Worm (Caenorhabditis elegans) whole organism, mixed stage, embryonic: Measurements from ENCODE around the gene F38B6.3.

ENCODE experiments used
- M03D4.4 ChIP-seq: sonication (generic microtip); optimal IDR thresholded peaks from 2 replicates; lab custom pipeline; 2017; ENCODE audit warnings: mild to moderate bottlenecking, missing genetic modification characterization, missing compliant biosample characterization
- bed-3 ChIP-seq: fragments of 200-800 bp; sonication (Bioruptor generic); optimal IDR thresholded peaks from 3 replicates; lab custom pipeline; 2018; ENCODE audit warnings: mild to moderate bottlenecking, missing genetic modification characterization, moderate library complexity, missing compliant biosample characterization
- blmp-1 ChIP-seq: fragments of 150-350 bp; optimal IDR thresholded peaks from 2 replicates; lab custom pipeline; 2014; ENCODE audit warnings: missing biosample characterization, missing genetic modification characterization
- ceh-39 ChIP-seq: fragments of 150-350 bp; optimal IDR thresholded peaks from 2 replicates; lab custom pipeline; 2014; ENCODE audit warnings: missing biosample characterization, missing genetic modification characterization
- ceh-43 ChIP-seq: fragments of 200-800 bp; sonication (Bioruptor generic); optimal IDR thresholded peaks from 2 replicates; lab custom pipeline; 2018; ENCODE audit warnings: mild to moderate bottlenecking, missing genetic modification characterization, moderate library complexity, missing compliant biosample characterization
- ceh-83 ChIP-seq: fragments of 200-800 bp; sonication (Bioruptor generic); optimal IDR thresholded peaks from 2 replicates; lab custom pipeline; 2018; ENCODE audit warnings: mild to moderate bottlenecking, missing genetic modification characterization, missing compliant biosample characterization
- ces-1 ChIP-seq: fragments of 150-350 bp; optimal IDR thresholded peaks from 2 replicates; lab custom pipeline; 2014; ENCODE audit warnings: missing biosample characterization, missing genetic modification reagents, missing genetic modification characterization
- cnd-1 ChIP-seq: fragments of 200-800 bp; sonication (Bioruptor generic); optimal IDR thresholded peaks from 2 replicates; lab custom pipeline; 2018; ENCODE audit warnings: mild to moderate bottlenecking, missing genetic modification characterization, missing compliant biosample characterization
- drap-1 ChIP-seq: fragments of 200-800 bp; sonication (Bioruptor generic); optimal IDR thresholded peaks from 3 replicates; lab custom pipeline; 2018; ENCODE audit warnings: mild to moderate bottlenecking, missing genetic modification characterization, missing compliant biosample characterization
- elt-3 ChIP-seq: fragments of 150-350 bp; optimal IDR thresholded peaks from 2 replicates; lab custom pipeline; 2014; ENCODE audit warnings: missing biosample characterization, missing genetic modification characterization
- flh-1 ChIP-seq: fragments of 200-800 bp; sonication (Bioruptor generic); optimal IDR thresholded peaks from 2 replicates; lab custom pipeline; 2018; ENCODE audit warnings: mild to moderate bottlenecking, missing genetic modification characterization, moderate library complexity, missing compliant biosample characterization
- ham-2 ChIP-seq: fragments of 200-800 bp; sonication (Bioruptor generic); optimal IDR thresholded peaks from 2 replicates; lab custom pipeline; 2018; ENCODE audit warnings: mild to moderate bottlenecking, missing genetic modification characterization, missing compliant biosample characterization
- lin-13 ChIP-seq: fragments of 150-350 bp; optimal IDR thresholded peaks from 2 replicates; lab custom pipeline; 2014; ENCODE audit warnings: missing biosample characterization, missing genetic modification characterization
- lin-32 ChIP-seq: fragments of 200-800 bp; sonication (Bioruptor generic); optimal IDR thresholded peaks from 2 replicates; lab custom pipeline; 2018; ENCODE audit warnings: mild to moderate bottlenecking, missing genetic modification characterization, missing compliant biosample characterization
- lsy-2 ChIP-seq: fragments of 150-350 bp; optimal IDR thresholded peaks from 2 replicates; lab custom pipeline; 2014; ENCODE audit warnings: missing biosample characterization, missing genetic modification characterization
- mab-5 ChIP-seq: fragments of 150-350 bp; optimal IDR thresholded peaks from 2 replicates; lab custom pipeline; 2014; ENCODE audit warnings: missing biosample characterization, missing genetic modification characterization
- mls-2 ChIP-seq: sonication (generic microtip); optimal IDR thresholded peaks from 2 replicates; lab custom pipeline; 2016; ENCODE audit warnings: mild to moderate bottlenecking, missing genetic modification characterization, moderate library complexity, missing compliant biosample characterization
- nhr-12 ChIP-seq: fragments of 150-350 bp; optimal IDR thresholded peaks from 2 replicates; lab custom pipeline; 2014; ENCODE audit warnings: missing biosample characterization, missing genetic modification characterization
- nhr-2 ChIP-seq: fragments of 150-350 bp; optimal IDR thresholded peaks from 2 replicates; lab custom pipeline; 2014; ENCODE audit warnings: missing biosample characterization, missing genetic modification characterization
- nhr-237 ChIP-seq: fragments of 150-350 bp; optimal IDR thresholded peaks from 2 replicates; lab custom pipeline; 2014; ENCODE audit warnings: missing biosample characterization, missing genetic modification characterization
- nhr-28 ChIP-seq: fragments of 150-350 bp; optimal IDR thresholded peaks from 2 replicates; lab custom pipeline; 2014; ENCODE audit warnings: missing biosample characterization, missing genetic modification characterization
- nhr-76 ChIP-seq: sonication (generic microtip); optimal IDR thresholded peaks from 2 replicates; lab custom pipeline; 2017; ENCODE audit warnings: missing biosample characterization, missing genetic modification characterization
- pha-4 ChIP-seq: fragments of 150-350 bp; optimal IDR thresholded peaks from 2 replicates; lab custom pipeline; 2018; ENCODE audit warnings: missing biosample characterization, missing genetic modification reagents, missing genetic modification characterization
- sem-2 ChIP-seq: fragments of 200-800 bp; sonication (Bioruptor generic); optimal IDR thresholded peaks from 2 replicates; lab custom pipeline; 2018; ENCODE audit warnings: mild to moderate bottlenecking, missing genetic modification characterization, missing compliant biosample characterization
- snpc-4 ChIP-seq: fragments of 150-350 bp; optimal IDR thresholded peaks from 2 replicates; lab custom pipeline; 2014; ENCODE audit warnings: missing biosample characterization, missing genetic modification characterization
- sptf-1 ChIP-seq: sonication (generic microtip); optimal IDR thresholded peaks from 2 replicates; lab custom pipeline; 2017; ENCODE audit warnings: mild to moderate bottlenecking, missing genetic modification characterization, moderate library complexity, missing compliant biosample characterization
- tbx-8 ChIP-seq: fragments of 200-800 bp; sonication (Bioruptor generic); optimal IDR thresholded peaks from 2 replicates; lab custom pipeline; 2018; ENCODE audit warnings: mild to moderate bottlenecking, missing genetic modification characterization, moderate library complexity, missing compliant biosample characterization
- unc-120 ChIP-seq: sonication (generic microtip); optimal IDR thresholded peaks from 2 replicates; lab custom pipeline; 2017; ENCODE audit warnings: missing genetic modification characterization, missing compliant biosample characterization; ENCODE audit not compliant: poor library complexity, severe bottlenecking
- unc-39 ChIP-seq: fragments of 150-350 bp; optimal IDR thresholded peaks from 2 replicates; lab custom pipeline; 2014; ENCODE audit warnings: missing biosample characterization, missing genetic modification characterization
- unc-62 ChIP-seq: fragments of 150-350 bp; optimal IDR thresholded peaks from 2 replicates; lab custom pipeline; 2014; ENCODE audit warnings: missing biosample characterization, missing genetic modification reagents, missing genetic modification characterization
- zip-8 ChIP-seq: fragments of 150-350 bp; optimal IDR thresholded peaks from 2 replicates; lab custom pipeline; 2014; ENCODE audit warnings: missing biosample characterization, missing genetic modification characterization
- ztf-11 ChIP-seq: fragments of 150-350 bp; optimal IDR thresholded peaks from 2 replicates; lab custom pipeline; 2014; ENCODE audit warnings: missing biosample characterization, missing genetic modification characterization

Gene F38B6.3

ce11 chrX:6693331-6693730 lies at the start of gene F38B6.3:
F38B6.3 (plus strand) TSS chrX:6693631.
- TF ChIP-seq sem-2 (GFP tag; lab: Kevin White, UChicago) (no peak), mls-2 (tag; lab: Kevin White, UChicago) (no peak), bed-3 (GFP tag; lab: Kevin White, UChicago) (no peak), ceh-43 (GFP tag; lab: Kevin White, UChicago) (no peak), tbx-8 (no peak), elt-3 (tag; lab: Kevin White, UChicago) (no peak), unc-120 (no peak), snpc-4 (tag; lab: Kevin White, UChicago) (no peak), cnd-1 (tag; lab: Kevin White, UChicago) (no peak)

- TF ChIP-seq unc-62: no peak
- no peak for TF ChIP-seq nhr-2 (tag; lab: Kevin White, UChicago)
- TF ChIP-seq bed-3 (GFP tag; lab: Kevin White, UChicago): no peak
- TF ChIP-seq elt-3 (tag; lab: Kevin White, UChicago): no peak
- no peak for TF ChIP-seq nhr-12 (tag; lab: Kevin White, UChicago)
- TF ChIP-seq unc-39 (tag; lab: Kevin White, UChicago): no peak
- no peak for TF ChIP-seq pha-4 (tag; lab: Kevin White, UChicago)
- no peak for TF ChIP-seq M03D4.4 (tag; lab: Kevin White, UChicago)
- no peak for TF ChIP-seq sptf-1 (tag; lab: Kevin White, UChicago)
- TF ChIP-seq ceh-83 (GFP tag; lab: Kevin White, UChicago): no peak
- no peak for TF ChIP-seq mls-2 (tag; lab: Kevin White, UChicago)
- TF ChIP-seq, all 35 proteins: peak for 0
Observed at ce11 chrX:6644971-6645704, 48.3 kb upstream of the F38B6.3 start, which contains the start of gene C56E10.3. C56E10.3 (plus strand) TSS chrX:6645654.

- TF ChIP-seq nhr-76 (tag; lab: Kevin White, UChicago): no peak
- TF ChIP-seq lsy-2 (tag; lab: Kevin White, UChicago): no peak
- TF ChIP-seq ceh-83 (GFP tag; lab: Kevin White, UChicago): no peak
- no peak for TF ChIP-seq unc-39 (tag; lab: Kevin White, UChicago)
- TF ChIP-seq elt-3 (tag; lab: Kevin White, UChicago): no peak
- no peak for TF ChIP-seq ceh-39 (tag; lab: Kevin White, UChicago)
- TF ChIP-seq unc-62: no peak
- TF ChIP-seq ztf-11 (tag; lab: Kevin White, UChicago): no peak
- TF ChIP-seq mls-2 (tag; lab: Kevin White, UChicago): no peak
- TF ChIP-seq mab-5 (tag; lab: Kevin White, UChicago): no peak
- no peak for TF ChIP-seq tbx-8
- no peak for TF ChIP-seq zip-8 (tag; lab: Kevin White, UChicago)
- TF ChIP-seq drap-1: no peak
- TF ChIP-seq lin-32 (GFP tag; lab: Kevin White, UChicago): no peak
- no peak for TF ChIP-seq flh-1 (GFP tag; lab: Kevin White, UChicago)
- TF ChIP-seq blmp-1: no peak
- TF ChIP-seq ceh-43 (GFP tag; lab: Kevin White, UChicago): no peak
- no peak for TF ChIP-seq nhr-28 (tag; lab: Kevin White, UChicago)
- TF ChIP-seq nhr-237 (tag; lab: Kevin White, UChicago): no peak
Observed at ce11 chrX:6646387-6647061, 46.9 kb upstream of the F38B6.3 start.

- no peak for TF ChIP-seq unc-39 (tag; lab: Kevin White, UChicago)
- TF ChIP-seq ham-2 (GFP tag; lab: Kevin White, UChicago): no peak
- TF ChIP-seq zip-8 (tag; lab: Kevin White, UChicago): no peak
- TF ChIP-seq blmp-1: no peak
- no peak for TF ChIP-seq ces-1
- no peak for TF ChIP-seq cnd-1 (tag; lab: Kevin White, UChicago)
- no peak for TF ChIP-seq mls-2 (tag; lab: Kevin White, UChicago)
- no peak for TF ChIP-seq ceh-83 (GFP tag; lab: Kevin White, UChicago)
- no peak for TF ChIP-seq lin-13 (tag; lab: Kevin White, UChicago)
- TF ChIP-seq mab-5 (tag; lab: Kevin White, UChicago): no peak
- TF ChIP-seq elt-3 (tag; lab: Kevin White, UChicago): no peak
- TF ChIP-seq nhr-12 (tag; lab: Kevin White, UChicago): no peak
- TF ChIP-seq nhr-237 (tag; lab: Kevin White, UChicago): no peak
- TF ChIP-seq nhr-76 (tag; lab: Kevin White, UChicago): no peak
- no peak for TF ChIP-seq ceh-43 (GFP tag; lab: Kevin White, UChicago)
Observed at ce11 chrX:6649573-6649972, 43.9 kb upstream of the F38B6.3 start.
